Worm (Caenorhabditis elegans) whole organism, L3 larva: ENCODE results near the gene F16F9.4.

ENCODE experiments used
- ceh-28 ChIP-seq: fragments of 150-350 bp; optimal IDR thresholded peaks from 2 replicates; lab custom pipeline; 2014; ENCODE audit warnings: missing biosample characterization, missing genetic modification reagents, missing genetic modification characterization
- fkh-10 ChIP-seq: sonication (generic microtip); optimal IDR thresholded peaks from 2 replicates; lab custom pipeline; 2017; ENCODE audit warnings: missing biosample characterization, missing genetic modification reagents, missing genetic modification characterization
- mdl-1 ChIP-seq: fragments of 150-350 bp; optimal IDR thresholded peaks from 2 replicates; lab custom pipeline; 2014; ENCODE audit warnings: missing biosample characterization, missing genetic modification characterization
- nhr-25 ChIP-seq: sonication (generic microtip); optimal IDR thresholded peaks from 2 replicates; lab custom pipeline; 2017; ENCODE audit warnings: missing biosample characterization, missing genetic modification characterization
- nhr-76 ChIP-seq: fragments of 150-350 bp; sonication (generic microtip); optimal IDR thresholded peaks from 5 replicates; lab custom pipeline; 2014; ENCODE audit warnings: missing biosample characterization, missing genetic modification characterization

DNA sequence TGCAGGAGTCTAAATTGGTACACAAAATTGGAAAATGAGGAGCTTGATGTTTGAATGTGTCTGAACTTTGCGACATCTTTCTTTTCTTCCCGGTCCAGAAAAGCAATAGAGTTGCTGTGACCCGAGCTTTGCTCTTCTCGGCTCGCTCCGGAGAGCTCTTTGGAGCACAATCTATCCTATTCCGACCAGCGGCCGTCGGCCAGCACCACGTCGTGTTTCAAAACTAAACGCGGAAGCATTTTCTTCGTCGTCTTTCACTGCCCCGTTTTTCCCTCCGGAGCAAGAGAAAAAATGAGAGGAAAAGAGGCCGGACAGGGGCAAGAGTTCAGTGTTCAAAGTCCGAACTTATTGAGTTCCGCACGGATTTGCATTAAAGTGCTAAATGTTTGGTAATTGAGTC is 15.9 kb upstream of the F16F9.4 start:
- TF ChIP-seq fkh-10 (GFP tag; lab: Kevin White, UChicago) (peak; percentile 25), mdl-1 (tag; lab: Kevin White, UChicago) (no peak), nhr-25 (no peak), ceh-28 (tag; lab: Kevin White, UChicago) (no peak), nhr-76 (tag; lab: Kevin White, UChicago) (no peak)
